Worm (Caenorhabditis elegans) whole organism, mixed stage, embryonic: ENCODE results near the gene nhr-193.

Source experiments
- M03D4.4 ChIP-seq: sonication (generic microtip); optimal IDR thresholded peaks from 2 replicates; lab custom pipeline; 2017; ENCODE audit warnings: mild to moderate bottlenecking, missing genetic modification characterization, missing compliant biosample characterization
- elt-1 ChIP-seq: sonication (generic microtip); optimal IDR thresholded peaks from 2 replicates; lab custom pipeline; 2017; ENCODE audit warnings: missing genetic modification characterization, mild to moderate bottlenecking, missing compliant biosample characterization, antibody characterized with exemption, moderate library complexity, borderline replicate concordance; ENCODE audit not compliant: insufficient read depth
- elt-3 ChIP-seq: fragments of 150-350 bp; optimal IDR thresholded peaks from 2 replicates; lab custom pipeline; 2014; ENCODE audit warnings: missing biosample characterization, missing genetic modification characterization
- nhr-12 ChIP-seq: fragments of 150-350 bp; optimal IDR thresholded peaks from 2 replicates; lab custom pipeline; 2014; ENCODE audit warnings: missing biosample characterization, missing genetic modification characterization
- nhr-76 ChIP-seq: sonication (generic microtip); optimal IDR thresholded peaks from 2 replicates; lab custom pipeline; 2017; ENCODE audit warnings: missing biosample characterization, missing genetic modification characterization
- sem-2 ChIP-seq: fragments of 200-800 bp; sonication (Bioruptor generic); optimal IDR thresholded peaks from 2 replicates; lab custom pipeline; 2018; ENCODE audit warnings: mild to moderate bottlenecking, missing genetic modification characterization, missing compliant biosample characterization
- sptf-1 ChIP-seq: sonication (generic microtip); optimal IDR thresholded peaks from 2 replicates; lab custom pipeline; 2017; ENCODE audit warnings: mild to moderate bottlenecking, missing genetic modification characterization, moderate library complexity, missing compliant biosample characterization
- unc-120 ChIP-seq: sonication (generic microtip); optimal IDR thresholded peaks from 2 replicates; lab custom pipeline; 2017; ENCODE audit warnings: missing genetic modification characterization, missing compliant biosample characterization; ENCODE audit not compliant: poor library complexity, severe bottlenecking
- ztf-11 ChIP-seq: fragments of 150-350 bp; optimal IDR thresholded peaks from 2 replicates; lab custom pipeline; 2014; ENCODE audit warnings: missing biosample characterization, missing genetic modification characterization

DNA sequence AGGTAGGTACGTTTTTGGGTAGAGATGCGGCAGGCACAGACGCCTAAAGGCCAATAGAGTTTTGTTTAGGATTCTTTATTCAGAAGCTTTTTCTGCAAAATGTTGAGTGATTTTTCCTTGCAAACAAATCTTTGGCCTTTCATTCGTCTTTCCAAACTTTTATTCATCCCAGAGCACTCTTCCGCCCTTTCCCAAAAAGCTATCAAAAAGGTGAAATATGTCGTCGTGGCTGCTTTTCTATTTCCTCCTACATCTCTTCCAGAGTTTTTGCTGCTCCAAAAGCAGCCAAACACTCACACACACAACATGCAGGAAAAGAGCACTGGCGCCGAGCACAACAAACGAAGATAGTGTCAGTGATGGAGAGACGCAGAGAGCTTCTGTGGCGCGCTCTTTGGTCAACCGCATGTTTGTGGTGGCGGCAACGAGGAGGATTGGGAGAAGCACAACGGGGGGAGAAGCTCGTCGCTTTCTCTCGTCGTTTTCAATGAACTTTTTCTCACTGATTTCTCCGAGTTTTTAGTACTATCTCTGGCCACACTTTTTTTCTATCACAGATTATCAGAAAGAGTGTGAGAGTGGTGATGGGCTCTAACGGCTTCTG is 8.8 kb downstream of the nhr-193 start:
- TF ChIP-seq M03D4.4 (tag; lab: Kevin White, UChicago) (no peak), sptf-1 (tag; lab: Kevin White, UChicago) (no peak), sem-2 (GFP tag; lab: Kevin White, UChicago) (no peak), unc-120 (peak; percentile 77), nhr-76 (tag; lab: Kevin White, UChicago) (no peak), nhr-12 (tag; lab: Kevin White, UChicago) (no peak), elt-1 (tag; lab: Kevin White, UChicago) (no peak), ztf-11 (no peak), elt-3 (no peak)
